Worm (Caenorhabditis elegans) whole organism, L2 larva: ENCODE measurements around the gene col-104.

Source experiments
- C34F6.9 ChIP-seq: fragments of 150-350 bp; optimal IDR thresholded peaks from 2 replicates; lab custom pipeline; 2014; ENCODE audit warnings: missing biosample characterization, missing genetic modification characterization
- F13H6.1 ChIP-seq: sonication (generic microtip); optimal IDR thresholded peaks from 2 replicates; lab custom pipeline; 2016; ENCODE audit warnings: missing genetic modification characterization, missing compliant biosample characterization
- R02D3.7 ChIP-seq: fragments of 150-350 bp; optimal IDR thresholded peaks from 2 replicates; lab custom pipeline; 2014; ENCODE audit warnings: missing biosample characterization, missing genetic modification characterization
- Y55F3AM.14 ChIP-seq: fragments of 200-800 bp; sonication (Bioruptor generic); optimal IDR thresholded peaks from 2 replicates; lab custom pipeline; 2018; ENCODE audit warnings: mild to moderate bottlenecking, missing genetic modification characterization, missing compliant biosample characterization
- ama-1 ChIP-seq: fragments of 150-350 bp; optimal IDR thresholded peaks from 2 replicates; lab custom pipeline; 2018; ENCODE audit warnings: inconsistent platforms
- blmp-1 ChIP-seq: sonication (generic microtip); optimal IDR thresholded peaks from 2 replicates; lab custom pipeline; 2017; ENCODE audit warnings: missing genetic modification characterization, mild to moderate bottlenecking, missing compliant biosample characterization, antibody characterized with exemption, moderate library complexity; ENCODE audit not compliant: insufficient read depth
- ceh-82 ChIP-seq: fragments of 150-350 bp; optimal IDR thresholded peaks from 2 replicates; lab custom pipeline; 2014; ENCODE audit warnings: missing biosample characterization, missing genetic modification characterization
- crh-2 ChIP-seq: sonication (generic microtip); optimal IDR thresholded peaks from 2 replicates; lab custom pipeline; 2017; ENCODE audit warnings: missing biosample characterization, missing genetic modification characterization
- dmd-4 ChIP-seq: sonication (generic microtip); optimal IDR thresholded peaks from 2 replicates; lab custom pipeline; 2017; ENCODE audit warnings: missing biosample characterization, missing genetic modification characterization
- elt-1 ChIP-seq: fragments of 150-350 bp; optimal IDR thresholded peaks from 2 replicates; lab custom pipeline; 2014; ENCODE audit warnings: missing biosample characterization, missing genetic modification characterization
- elt-3 ChIP-seq: sonication (generic microtip); optimal IDR thresholded peaks from 2 replicates; lab custom pipeline; 2017; ENCODE audit warnings: missing biosample characterization, missing genetic modification characterization
- lin-13 ChIP-seq: fragments of 150-350 bp; optimal IDR thresholded peaks from 2 replicates; lab custom pipeline; 2014; ENCODE audit warnings: missing biosample characterization, missing genetic modification reagents, missing genetic modification characterization
- lin-39 ChIP-seq: fragments of 150-350 bp; optimal IDR thresholded peaks from 2 replicates; lab custom pipeline; 2014; ENCODE audit warnings: missing biosample characterization, missing genetic modification reagents, missing genetic modification characterization
- mbf-1 ChIP-seq: sonication (generic microtip); optimal IDR thresholded peaks from 2 replicates; lab custom pipeline; 2017; ENCODE audit warnings: missing biosample characterization, missing genetic modification characterization
- nhr-11 ChIP-seq: fragments of 150-350 bp; optimal IDR thresholded peaks from 2 replicates; lab custom pipeline; 2014; ENCODE audit warnings: missing biosample characterization, missing genetic modification characterization
- nhr-12 ChIP-seq: fragments of 150-350 bp; optimal IDR thresholded peaks from 2 replicates; lab custom pipeline; 2014; ENCODE audit warnings: missing biosample characterization, missing genetic modification characterization
- nhr-129 ChIP-seq: fragments of 150-350 bp; optimal IDR thresholded peaks from 2 replicates; lab custom pipeline; 2014; ENCODE audit warnings: missing biosample characterization, missing genetic modification characterization
- nhr-23 ChIP-seq: fragments of 150-350 bp; optimal IDR thresholded peaks from 2 replicates; lab custom pipeline; 2014; ENCODE audit warnings: missing biosample characterization, missing genetic modification reagents, missing genetic modification characterization
- nhr-237 ChIP-seq: fragments of 150-350 bp; optimal IDR thresholded peaks from 2 replicates; lab custom pipeline; 2014; ENCODE audit warnings: missing biosample characterization, missing genetic modification characterization
- nhr-25 ChIP-seq: fragments of 150-350 bp; sonication (generic microtip); optimal IDR thresholded peaks from 3 replicates; lab custom pipeline; 2014; ENCODE audit warnings: missing biosample characterization, missing genetic modification characterization
- nhr-6 ChIP-seq: fragments of 150-350 bp; optimal IDR thresholded peaks from 2 replicates; lab custom pipeline; 2014; ENCODE audit warnings: missing biosample characterization, missing genetic modification characterization
- nhr-77 ChIP-seq: fragments of 150-350 bp; optimal IDR thresholded peaks from 2 replicates; lab custom pipeline; 2014; ENCODE audit warnings: missing biosample characterization, missing genetic modification characterization
- peb-1 ChIP-seq: fragments of 150-350 bp; optimal IDR thresholded peaks from 2 replicates; lab custom pipeline; 2014; ENCODE audit warnings: missing biosample characterization, missing genetic modification characterization
- sem-4 ChIP-seq: fragments of 150-350 bp; optimal IDR thresholded peaks from 2 replicates; lab custom pipeline; 2014; ENCODE audit warnings: missing biosample characterization, missing genetic modification reagents, missing genetic modification characterization
- skn-1 ChIP-seq: sonication (generic microtip); optimal IDR thresholded peaks from 2 replicates; lab custom pipeline; 2017; ENCODE audit warnings: missing biosample characterization, missing genetic modification characterization
- sma-9 ChIP-seq, 2 experiments: fragments of 150-350 bp in 1 of 2; sonication (generic microtip) in 1 of 2; optimal IDR thresholded peaks; 2 replicates each; lab custom pipeline; 2014 to 2016; ENCODE audit warnings: missing genetic modification characterization in 2 of 2, mild to moderate bottlenecking in 1 of 2, missing biosample characterization in 1 of 2, missing compliant biosample characterization in 1 of 2, missing genetic modification reagents in 1 of 2, moderate library complexity in 1 of 2
- unc-39 ChIP-seq: fragments of 150-350 bp; optimal IDR thresholded peaks from 2 replicates; lab custom pipeline; 2014; ENCODE audit warnings: missing biosample characterization, missing genetic modification characterization
- unc-55 ChIP-seq: fragments of 150-350 bp; sonication (generic microtip); optimal IDR thresholded peaks from 3 replicates; lab custom pipeline; 2014; ENCODE audit warnings: missing biosample characterization, missing genetic modification reagents, missing genetic modification characterization
- unc-62 ChIP-seq: fragments of 150-350 bp; optimal IDR thresholded peaks from 2 replicates; lab custom pipeline; 2014; ENCODE audit warnings: missing biosample characterization, missing genetic modification reagents, missing genetic modification characterization
- ztf-1 ChIP-seq: fragments of 200-800 bp; sonication (Bioruptor generic); conservative IDR thresholded peaks from 2 replicates; pipeline ENCODE4 v1.3.6; 2022; ENCODE audit warnings: missing genetic modification characterization, missing compliant biosample characterization
- ztf-11 ChIP-seq: sonication (generic microtip); optimal IDR thresholded peaks from 2 replicates; lab custom pipeline; 2017; ENCODE audit warnings: missing biosample characterization, missing genetic modification characterization

The col-104 gene

DNA sequence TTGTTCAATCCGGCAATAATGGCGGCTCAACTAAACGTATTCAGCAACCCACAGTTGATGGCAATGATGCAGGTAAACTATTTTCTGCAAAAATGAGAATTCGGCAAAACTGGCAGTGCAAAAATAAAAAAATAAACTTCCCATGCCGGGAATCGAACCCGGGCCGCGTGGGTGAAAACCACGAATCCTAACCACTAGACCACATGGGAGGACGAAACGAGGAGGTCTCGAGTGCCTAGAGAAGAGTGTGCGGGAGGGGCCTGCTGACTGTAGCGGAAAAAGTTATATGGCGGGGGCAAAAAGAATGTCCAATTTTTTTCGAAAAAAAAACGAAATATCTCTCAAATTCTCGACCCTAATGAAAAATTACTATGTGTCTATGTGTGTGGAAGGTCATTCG is 33.0 kb upstream of the col-104 start (continued):
- TF ChIP-seq crh-2 (tag; lab: Kevin White, UChicago) (peak; percentile 9), Y55F3AM.14 (GFP tag; lab: Kevin White, UChicago) (no peak), nhr-77 (tag; lab: Kevin White, UChicago) (no peak), ceh-82 (tag; lab: Kevin White, UChicago) (no peak), nhr-129 (tag; lab: Kevin White, UChicago) (peak; percentile 66)

- no peak for TF ChIP-seq nhr-6 (tag; lab: Kevin White, UChicago)
- TF ChIP-seq nhr-12 (tag; lab: Kevin White, UChicago), result no peak
- TF ChIP-seq skn-1 (tag; lab: Kevin White, UChicago), result no peak
- no peak for TF ChIP-seq unc-62
- no peak for TF ChIP-seq F13H6.1 (tag; lab: Kevin White, UChicago)
Observed at ce11 chrIV:1385915-1386314, 30.8 kb upstream of the col-104 start, which contains the start of gene nhr-41. nhr-41 (plus strand) TSS chrIV:1386215.

ce11 chrIV:1385500-1385899 is 30.4 kb upstream of the col-104 start:
- no peak for TF ChIP-seq nhr-11
- no peak for TF ChIP-seq nhr-12 (tag; lab: Kevin White, UChicago)
- TF ChIP-seq nhr-25 (tag; lab: Kevin White, UChicago), result no peak
- no peak for TF ChIP-seq mbf-1 (tag; lab: Kevin White, UChicago)
- TF ChIP-seq peb-1, result no peak
- no peak for TF ChIP-seq ztf-11
- no peak for TF ChIP-seq unc-39
- TF ChIP-seq nhr-77 (tag; lab: Kevin White, UChicago), result no peak
- TF ChIP-seq elt-3, result no peak
- TF ChIP-seq F13H6.1 (tag; lab: Kevin White, UChicago), result no peak
- no peak for TF ChIP-seq nhr-129 (tag; lab: Kevin White, UChicago)
- no peak for TF ChIP-seq lin-39 (tag; lab: Kevin White, UChicago)
- TF ChIP-seq elt-1, result no peak
- TF ChIP-seq unc-55 (GFP tag; lab: Kevin White, UChicago), result no peak
- no peak for TF ChIP-seq skn-1 (tag; lab: Kevin White, UChicago)
- no peak for TF ChIP-seq sma-9 (GFP tag; optimal IDR thresholded peaks at IDR 0.05; lab: Kevin White, UChicago)
- no peak for TF ChIP-seq sma-9 (tag; optimal IDR thresholded peaks at IDR 0.05; lab: Kevin White, UChicago)
- no peak for TF ChIP-seq nhr-237 (tag; lab: Kevin White, UChicago)

DNA sequence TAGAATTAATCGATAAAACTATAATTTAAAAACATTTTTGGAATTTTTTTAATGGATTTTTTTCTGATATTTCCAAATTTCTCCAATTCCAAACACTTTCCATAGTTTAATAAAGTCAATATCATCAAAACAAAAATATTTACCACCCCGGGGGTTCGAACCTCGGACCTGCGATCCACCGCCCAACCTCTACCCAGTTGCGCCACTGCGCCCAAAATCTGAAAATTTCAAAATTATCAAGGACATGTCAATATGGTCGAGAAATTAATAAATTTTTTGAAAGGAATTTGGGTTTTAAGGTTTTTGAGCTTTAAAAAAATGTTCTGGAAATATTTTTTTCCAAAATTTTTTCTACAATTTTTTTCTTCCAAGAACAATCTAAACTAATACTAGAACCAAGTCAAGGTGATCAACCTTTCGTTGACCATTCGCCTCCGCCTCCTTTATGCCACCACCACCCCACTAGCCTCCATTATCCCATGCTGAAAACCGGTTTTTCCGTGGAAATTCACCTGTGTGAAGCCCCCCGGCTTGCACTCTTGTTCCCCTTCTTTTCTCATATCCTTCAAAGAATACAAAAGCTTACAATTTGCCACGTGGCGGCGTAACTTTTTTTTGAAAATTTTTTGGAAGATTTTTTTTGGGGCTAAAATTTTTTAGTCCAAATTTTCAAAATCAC is 26.6 kb upstream of the col-104 start:
- TF ChIP-seq skn-1 (tag; lab: Kevin White, UChicago), result no peak
- TF ChIP-seq peb-1, result no peak
- no peak for TF ChIP-seq unc-55 (GFP tag; lab: Kevin White, UChicago)
- no peak for TF ChIP-seq R02D3.7 (tag; lab: Kevin White, UChicago)
- no peak for TF ChIP-seq lin-13 (GFP tag; lab: Kevin White, UChicago)
- TF ChIP-seq nhr-12 (tag; lab: Kevin White, UChicago), result no peak
- peak; percentile 8 for TF ChIP-seq nhr-25 (tag; lab: Kevin White, UChicago)
- no peak for TF ChIP-seq crh-2 (tag; lab: Kevin White, UChicago)

DNA sequence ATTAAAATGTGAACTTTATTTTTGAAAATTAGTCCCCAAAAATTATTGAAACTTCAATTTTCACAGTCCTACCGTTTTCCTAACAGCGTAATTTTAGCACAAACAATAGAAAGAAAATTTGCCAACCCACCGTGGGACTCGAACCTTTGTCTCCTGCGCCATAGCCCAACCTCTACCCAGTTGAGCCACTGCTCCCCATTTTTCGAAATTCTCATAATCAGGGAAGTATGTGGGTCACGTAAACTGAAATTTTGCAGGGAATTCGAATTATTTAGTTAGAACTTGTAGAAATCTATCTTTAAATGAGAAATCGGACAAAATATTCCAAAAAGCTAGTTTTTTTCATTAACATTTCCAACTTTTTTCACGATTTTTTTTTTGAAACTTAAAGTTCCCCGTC is 25.2 kb upstream of the col-104 start:
- TF ChIP-seq blmp-1 (tag; lab: Kevin White, UChicago) (no peak), nhr-11 (no peak), nhr-23 (tag; lab: Kevin White, UChicago) (no peak), crh-2 (tag; lab: Kevin White, UChicago) (no peak), dmd-4 (tag; lab: Kevin White, UChicago) (no peak), sma-9 (GFP tag; optimal IDR thresholded peaks at IDR 0.05; lab: Kevin White, UChicago) (no peak), sma-9 (tag; optimal IDR thresholded peaks at IDR 0.05; lab: Kevin White, UChicago) (no peak), unc-39 (no peak), ama-1 (lab: Kevin White, UChicago) (no peak), C34F6.9 (tag; lab: Kevin White, UChicago) (no peak), ztf-1 (GFP tag; lab: Robert Waterston, UW) (no peak), F13H6.1 (tag; lab: Kevin White, UChicago) (no peak), nhr-6 (tag; lab: Kevin White, UChicago) (no peak), unc-62 (no peak), sem-4 (tag; lab: Kevin White, UChicago) (no peak)
